Worm (Caenorhabditis elegans) whole organism, late embryonic: ENCODE data around the gene nlp-46.

Experiments used
- F13H6.1 ChIP-seq: sonication (generic microtip); optimal IDR thresholded peaks from 2 replicates; lab custom pipeline; 2016; ENCODE audit warnings: missing genetic modification characterization, missing compliant biosample characterization
- dve-1 ChIP-seq: sonication (generic microtip); optimal IDR thresholded peaks from 2 replicates; lab custom pipeline; 2017; ENCODE audit warnings: antibody characterized with exemption, mild to moderate bottlenecking, missing genetic modification characterization, missing compliant biosample characterization
- fax-1 ChIP-seq: sonication (generic microtip); optimal IDR thresholded peaks from 2 replicates; lab custom pipeline; 2016; ENCODE audit warnings: missing genotype, missing genetic modification characterization, missing compliant biosample characterization
- fkh-10 ChIP-seq: fragments of 150-350 bp; optimal IDR thresholded peaks from 2 replicates; lab custom pipeline; 2014; ENCODE audit warnings: missing biosample characterization, missing genetic modification reagents, missing genetic modification characterization
- mec-3 ChIP-seq: sonication (generic microtip); optimal IDR thresholded peaks from 2 replicates; lab custom pipeline; 2016; ENCODE audit warnings: borderline replicate concordance, missing genetic modification characterization, missing compliant biosample characterization
- sox-4 ChIP-seq: sonication (generic microtip); optimal IDR thresholded peaks from 2 replicates; lab custom pipeline; 2017; ENCODE audit warnings: mild to moderate bottlenecking, missing genetic modification characterization, inconsistent platforms, missing compliant biosample characterization
- syd-9 ChIP-seq: sonication (generic microtip); optimal IDR thresholded peaks from 2 replicates; lab custom pipeline; 2016; ENCODE audit warnings: mild to moderate bottlenecking, missing genetic modification characterization, moderate library complexity, missing compliant biosample characterization
- tbx-2 ChIP-seq: sonication (generic microtip); optimal IDR thresholded peaks from 2 replicates; lab custom pipeline; 2016; ENCODE audit warnings: missing genetic modification characterization, missing compliant biosample characterization

ce11 chrV:12466653-12467052, 39.4 kb downstream of the nlp-46 start:
- TF ChIP-seq fkh-10 (GFP tag; lab: Kevin White, UChicago) (no peak), fax-1 (tag; lab: Kevin White, UChicago) (no peak), F13H6.1 (tag; lab: Kevin White, UChicago) (no peak), sox-4 (no peak), dve-1 (tag; lab: Kevin White, UChicago) (no peak), tbx-2 (tag; lab: Kevin White, UChicago) (no peak), syd-9 (tag; lab: Kevin White, UChicago) (no peak), mec-3 (no peak)
